Fruit fly (Drosophila melanogaster) whole organism, adult: ENCODE measurements around the gene CG13375.

Source experiments
- CG12768 ChIP-seq: fragments of 200-800 bp; sonication (Bioruptor generic); optimal IDR thresholded peaks from 2 replicates; lab custom pipeline; 2017; ENCODE audit warnings: missing biosample characterization, missing genetic modification characterization, mild to moderate bottlenecking, moderate library complexity, missing genetic modification reagents
- Clk ChIP-seq: fragments of 200-800 bp; sonication (Bioruptor generic); optimal IDR thresholded peaks from 2 replicates; lab custom pipeline; 2017; ENCODE audit warnings: missing biosample characterization, missing genetic modification characterization
- Hr96 ChIP-seq: fragments of 200-800 bp; sonication (Bioruptor generic); optimal IDR thresholded peaks from 2 replicates; lab custom pipeline; 2016; ENCODE audit warnings: missing biosample characterization, missing genetic modification characterization
- Mnt ChIP-seq: fragments of 200-800 bp; sonication (Bioruptor generic); optimal IDR thresholded peaks from 2 replicates; lab custom pipeline; 2016; ENCODE audit warnings: missing biosample characterization, mild to moderate bottlenecking, missing genetic modification characterization
- bab1 ChIP-seq: fragments of 200-800 bp; sonication (Bioruptor generic); optimal IDR thresholded peaks from 3 replicates; lab custom pipeline; 2019; ENCODE audit warnings: missing biosample characterization, mild to moderate bottlenecking, missing genetic modification characterization, moderate library complexity
- cic ChIP-seq: fragments of 200-800 bp; sonication (Bioruptor generic); optimal IDR thresholded peaks from 2 replicates; lab custom pipeline; 2017; ENCODE audit warnings: missing biosample characterization, mild to moderate bottlenecking, missing genetic modification characterization, moderate library complexity
- kay ChIP-seq: fragments of 200-800 bp; sonication (Bioruptor generic); peaks from one replicate; lab custom pipeline; 2016; ENCODE audit warnings: missing biosample characterization, missing genetic modification characterization, borderline replicate concordance
- tj ChIP-seq: fragments of 200-800 bp; sonication (Bioruptor generic); optimal IDR thresholded peaks from 3 replicates; lab custom pipeline; 2017; ENCODE audit warnings: missing biosample characterization, mild to moderate bottlenecking, missing genetic modification characterization, moderate library complexity

dm6 chrX:314823-315222, 20.1 kb upstream of the CG13375 start, which contains the start of gene Or1a:
- TF ChIP-seq CG12768 (GFP tag; lab: Kevin White, UChicago): no peak
- TF ChIP-seq Mnt (GFP tag; lab: Kevin White, UChicago): no peak
- no peak for TF ChIP-seq bab1 (GFP tag; lab: Kevin White, UChicago)
- no peak for TF ChIP-seq cic (GFP tag; lab: Kevin White, UChicago)
- no peak for TF ChIP-seq kay (GFP tag; lab: Kevin White, UChicago)
- TF ChIP-seq tj: no peak
- no peak for TF ChIP-seq Hr96
- no peak for TF ChIP-seq Clk (GFP tag; lab: Kevin White, UChicago)
